Worm (Caenorhabditis elegans): ENCODE measurements around the gene R13D11.4.

Gene R13D11.4

ce11 chrV:847521-847920 lies 36.9 kb downstream of the R13D11.4 start, which contains the start of gene srbc-13:
srbc-13 (plus strand) TSS chrV:847821.
- TF ChIP-seq blmp-1 (tag; optimal IDR thresholded peaks at IDR 0.05) (no peak), mls-2 (tag; optimal IDR thresholded peaks at IDR 0.05) (no peak), nhr-76 (tag; optimal IDR thresholded peaks at IDR 0.05) (no peak), pha-4 (tag; optimal IDR thresholded peaks at IDR 0.05) (no peak), unc-39 (tag; optimal IDR thresholded peaks at IDR 0.05) (no peak), flh-1 (GFP tag; optimal IDR thresholded peaks at IDR 0.05) (no peak), ceh-39 (tag; optimal IDR thresholded peaks at IDR 0.05) (no peak), mab-5 (tag; optimal IDR thresholded peaks at IDR 0.05) (no peak), hlh-1 (tag; optimal IDR thresholded peaks at IDR 0.05) (no peak), cnd-1 (tag; optimal IDR thresholded peaks at IDR 0.05) (no peak), sem-2 (GFP tag; optimal IDR thresholded peaks at IDR 0.05) (no peak)

- TF ChIP-seq lsy-2 (tag; optimal IDR thresholded peaks at IDR 0.05) (no peak), sem-2 (GFP tag; optimal IDR thresholded peaks at IDR 0.05) (no peak), mls-2 (tag; optimal IDR thresholded peaks at IDR 0.05) (no peak)
Observed at ce11 chrV:849042-849441, 38.4 kb downstream of the R13D11.4 start.

ce11 chrV:849512-849911 lies 38.9 kb downstream of the R13D11.4 start, which contains the start of gene srbc-12:
srbc-12 (plus strand) TSS chrV:849812.
- no peak for TF ChIP-seq pha-4 (tag; optimal IDR thresholded peaks at IDR 0.05)
- TF ChIP-seq sptf-1 (tag; optimal IDR thresholded peaks at IDR 0.05): no peak
- no peak for TF ChIP-seq mep-1 (tag; optimal IDR thresholded peaks at IDR 0.05)
- TF ChIP-seq nhr-28 (tag; optimal IDR thresholded peaks at IDR 0.05): no peak

DNA sequence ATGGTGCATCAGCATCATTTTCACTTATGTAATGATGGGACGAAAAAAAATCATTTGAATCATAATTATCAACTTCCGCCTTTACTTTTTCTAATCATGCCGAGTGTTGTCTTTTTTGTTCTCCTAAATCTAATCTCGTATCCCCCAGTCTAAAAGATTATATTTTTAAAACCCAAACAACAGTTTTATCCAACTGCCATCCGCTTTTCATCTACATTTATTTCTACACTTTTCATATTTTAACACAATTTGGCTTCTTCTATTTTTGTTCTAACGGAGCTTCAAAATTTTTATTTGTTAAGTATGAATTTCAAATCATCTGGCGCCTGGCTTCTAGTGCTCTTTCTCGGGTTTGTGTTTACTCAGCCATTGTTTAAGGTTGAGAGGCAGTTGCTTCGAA lies 41.6 kb downstream of the R13D11.4 start, which contains the start of gene K09C6.3:
Gene K09C6.3, plus strand, starts transcription at position 301 of the 400 bp plus-strand sequence.
- TF ChIP-seq snpc-4 (tag; optimal IDR thresholded peaks at IDR 0.05) (no peak), ceh-83 (GFP tag; optimal IDR thresholded peaks at IDR 0.05) (no peak), ceh-43 (GFP tag; optimal IDR thresholded peaks at IDR 0.05) (no peak), mep-1 (tag; optimal IDR thresholded peaks at IDR 0.05) (no peak), nhr-28 (tag; optimal IDR thresholded peaks at IDR 0.05) (no peak), lin-32 (GFP tag; optimal IDR thresholded peaks at IDR 0.05) (no peak), mls-2 (tag; optimal IDR thresholded peaks at IDR 0.05) (no peak), flh-1 (GFP tag; optimal IDR thresholded peaks at IDR 0.05) (no peak), unc-62 (GFP tag; optimal IDR thresholded peaks at IDR 0.05) (no peak), ceh-39 (tag; optimal IDR thresholded peaks at IDR 0.05) (no peak), cnd-1 (tag; optimal IDR thresholded peaks at IDR 0.05) (no peak), unc-120 (tag; optimal IDR thresholded peaks at IDR 0.05; ENCODE audit: poor library complexity, severe bottlenecking) (no peak), ztf-11 (tag; optimal IDR thresholded peaks at IDR 0.05) (no peak), lin-13 (tag; optimal IDR thresholded peaks at IDR 0.05) (no peak), hlh-1 (tag; optimal IDR thresholded peaks at IDR 0.05) (no peak), nhr-237 (tag; optimal IDR thresholded peaks at IDR 0.05) (no peak)

ce11 chrV:854966-855365 lies 44.4 kb downstream of the R13D11.4 start, which contains the start of gene K09C6.9:
K09C6.9 (minus strand) TSS chrV:855066.
- TF ChIP-seq ham-2 (GFP tag; optimal IDR thresholded peaks at IDR 0.05): no peak
- TF ChIP-seq blmp-1 (tag; optimal IDR thresholded peaks at IDR 0.05): no peak
- no peak for TF ChIP-seq M03D4.4 (tag; optimal IDR thresholded peaks at IDR 0.05)
- no peak for TF ChIP-seq flh-1 (GFP tag; optimal IDR thresholded peaks at IDR 0.05)
- no peak for TF ChIP-seq lin-32 (GFP tag; optimal IDR thresholded peaks at IDR 0.05)
- TF ChIP-seq drap-1 (GFP tag; optimal IDR thresholded peaks at IDR 0.05): no peak
- no peak for TF ChIP-seq sem-2 (GFP tag; optimal IDR thresholded peaks at IDR 0.05)
- no peak for TF ChIP-seq unc-62 (GFP tag; optimal IDR thresholded peaks at IDR 0.05)
- TF ChIP-seq nhr-2 (tag; optimal IDR thresholded peaks at IDR 0.05): no peak
- TF ChIP-seq ceh-83 (GFP tag; optimal IDR thresholded peaks at IDR 0.05): no peak
- TF ChIP-seq lin-13 (tag; optimal IDR thresholded peaks at IDR 0.05): no peak

DNA sequence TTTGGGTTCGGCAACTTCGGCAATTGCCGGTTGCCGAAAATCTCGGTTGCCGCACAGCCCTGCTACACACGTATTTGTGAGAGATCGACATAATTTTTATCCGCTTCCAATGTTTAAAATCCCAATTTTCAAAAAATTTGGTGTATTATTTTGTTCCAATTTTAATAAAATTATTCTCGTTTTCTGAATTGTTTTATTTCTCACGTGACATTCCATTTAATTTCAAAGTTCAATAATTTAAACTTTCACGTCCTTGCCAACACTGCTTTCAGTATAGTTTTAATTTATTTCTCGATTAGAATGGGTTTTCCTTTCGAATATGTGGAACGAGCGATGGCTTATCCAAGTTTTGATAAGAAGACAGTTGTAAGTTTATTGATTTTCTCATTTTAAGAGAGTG lies 45.9 kb downstream of the R13D11.4 start, which contains the start of gene K09C6.2:
Gene K09C6.2, plus strand, starts transcription at position 301 of the 400 bp plus-strand sequence.
- TF ChIP-seq unc-120 (tag; optimal IDR thresholded peaks at IDR 0.05; ENCODE audit: poor library complexity, severe bottlenecking) (no peak), nhr-237 (tag; optimal IDR thresholded peaks at IDR 0.05) (no peak), M03D4.4 (tag; optimal IDR thresholded peaks at IDR 0.05) (no peak), ham-2 (GFP tag; optimal IDR thresholded peaks at IDR 0.05) (no peak), ceh-43 (GFP tag; optimal IDR thresholded peaks at IDR 0.05) (no peak), blmp-1 (tag; optimal IDR thresholded peaks at IDR 0.05) (no peak), ztf-11 (tag; optimal IDR thresholded peaks at IDR 0.05) (no peak), unc-62 (GFP tag; optimal IDR thresholded peaks at IDR 0.05) (no peak)
